Worm (Caenorhabditis elegans) whole organism, early embryonic: ENCODE data around the gene sluh-7.

ENCODE experiments used
- B0310.2 ChIP-seq: sonication (generic microtip); optimal IDR thresholded peaks from 2 replicates; lab custom pipeline; 2016; ENCODE audit warnings: mild to moderate bottlenecking, missing genetic modification characterization, missing compliant biosample characterization
- F13C5.2 ChIP-seq: sonication (generic microtip); optimal IDR thresholded peaks from 2 replicates; lab custom pipeline; 2017; ENCODE audit warnings: mild to moderate bottlenecking, missing genetic modification characterization, inconsistent platforms, missing compliant biosample characterization
- aly-1 ChIP-seq: sonication (generic microtip); optimal IDR thresholded peaks from 2 replicates; lab custom pipeline; 2016; ENCODE audit warnings: missing genetic modification characterization, missing compliant biosample characterization
- ama-1 ChIP-seq: fragments of 150-350 bp; optimal IDR thresholded peaks from 2 replicates; lab custom pipeline; 2014
- ceh-13 ChIP-seq: fragments of 200-800 bp; sonication (Bioruptor generic); optimal IDR thresholded peaks from 2 replicates; lab custom pipeline; 2018; ENCODE audit warnings: mild to moderate bottlenecking, missing genetic modification characterization, missing compliant biosample characterization
- ceh-36 ChIP-seq: sonication (generic microtip); optimal IDR thresholded peaks from 2 replicates; lab custom pipeline; 2016; ENCODE audit warnings: missing genetic modification characterization, inconsistent platforms, missing compliant biosample characterization
- ets-7 ChIP-seq: sonication (generic microtip); optimal IDR thresholded peaks from 2 replicates; lab custom pipeline; 2016; ENCODE audit warnings: missing genotype, missing genetic modification characterization, missing compliant biosample characterization
- flt-1 ChIP-seq: fragments of 200-800 bp; sonication (Bioruptor generic); IDR thresholded peaks from 2 replicates; pipeline ENCODE4 v1.3.6; 2022; ENCODE audit warnings: missing genetic modification characterization, missing compliant biosample characterization
- hmbx-1 ChIP-seq: sonication (generic microtip); optimal IDR thresholded peaks from 2 replicates; lab custom pipeline; 2016; ENCODE audit warnings: mild to moderate bottlenecking, missing genetic modification characterization, missing compliant biosample characterization
- hmg-4 ChIP-seq: fragments of 200-800 bp; sonication (Bioruptor generic); optimal IDR thresholded peaks from 2 replicates; lab custom pipeline; 2018; ENCODE audit warnings: mild to moderate bottlenecking, missing genetic modification characterization, missing compliant biosample characterization
- hnd-1 ChIP-seq: sonication (generic microtip); optimal IDR thresholded peaks from 2 replicates; lab custom pipeline; 2016; ENCODE audit warnings: missing genetic modification characterization, missing compliant biosample characterization
- pes-1 ChIP-seq: fragments of 200-800 bp; sonication (Bioruptor generic); IDR thresholded peaks from 2 replicates; pipeline ENCODE4 v1.3.6; 2022; ENCODE audit warnings: missing genetic modification reagents, missing genetic modification characterization, missing compliant biosample characterization
- scrt-1 ChIP-seq: fragments of 200-800 bp; sonication (Bioruptor generic); IDR thresholded peaks from 2 replicates; pipeline ENCODE4 v1.3.6; 2022; ENCODE audit warnings: missing genetic modification characterization, missing compliant biosample characterization
- sea-1 ChIP-seq: fragments of 200-800 bp; sonication (Bioruptor generic); conservative IDR thresholded peaks from 2 replicates; pipeline ENCODE4 v1.3.6; 2022; ENCODE audit warnings: missing genetic modification characterization, missing compliant biosample characterization
- tbx-11 ChIP-seq: fragments of 200-800 bp; sonication (Bioruptor generic); IDR thresholded peaks from 2 replicates; pipeline ENCODE4 v1.3.6; 2022; ENCODE audit warnings: missing genetic modification characterization, missing compliant biosample characterization
- tbx-37 ChIP-seq: fragments of 200-800 bp; sonication (Bioruptor generic); conservative IDR thresholded peaks from 2 replicates; pipeline ENCODE4 v1.3.6; 2022; ENCODE audit warnings: missing genetic modification reagents, missing genetic modification characterization, missing compliant biosample characterization
- tra-4 ChIP-seq: sonication (generic microtip); optimal IDR thresholded peaks from 2 replicates; lab custom pipeline; 2017; ENCODE audit warnings: missing genetic modification characterization, missing compliant biosample characterization

The sluh-7 gene

DNA sequence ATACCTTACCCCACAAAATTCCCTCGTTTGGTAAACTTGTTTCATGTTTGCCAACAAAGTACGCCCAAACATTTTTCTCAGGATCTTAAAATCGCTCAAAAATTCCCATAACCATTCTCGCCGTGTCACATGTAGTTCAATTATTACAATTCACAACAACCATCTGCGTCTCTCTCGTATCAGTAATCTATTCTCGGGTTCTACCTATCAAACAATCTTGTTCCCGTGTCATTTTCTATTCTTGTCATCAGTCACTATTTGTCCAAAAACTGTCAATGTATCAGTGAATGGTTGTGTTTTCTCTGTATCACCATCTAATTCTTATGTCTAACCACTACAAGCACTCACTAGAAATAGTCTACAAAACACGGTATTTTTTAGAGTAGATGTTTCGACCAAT is 15.6 kb upstream of the sluh-7 start:
- no peak for TF ChIP-seq ceh-13 (GFP tag; lab: Kevin White, UChicago)
- TF ChIP-seq F13C5.2, result no peak
- TF ChIP-seq aly-1 (tag; lab: Kevin White, UChicago), result no peak
- TF ChIP-seq tbx-11 (GFP tag; lab: Robert Waterston, UW), result no peak
- TF ChIP-seq hmg-4 (GFP tag; lab: Kevin White, UChicago), result no peak
- no peak for TF ChIP-seq ets-7 (tag; lab: Kevin White, UChicago)

DNA sequence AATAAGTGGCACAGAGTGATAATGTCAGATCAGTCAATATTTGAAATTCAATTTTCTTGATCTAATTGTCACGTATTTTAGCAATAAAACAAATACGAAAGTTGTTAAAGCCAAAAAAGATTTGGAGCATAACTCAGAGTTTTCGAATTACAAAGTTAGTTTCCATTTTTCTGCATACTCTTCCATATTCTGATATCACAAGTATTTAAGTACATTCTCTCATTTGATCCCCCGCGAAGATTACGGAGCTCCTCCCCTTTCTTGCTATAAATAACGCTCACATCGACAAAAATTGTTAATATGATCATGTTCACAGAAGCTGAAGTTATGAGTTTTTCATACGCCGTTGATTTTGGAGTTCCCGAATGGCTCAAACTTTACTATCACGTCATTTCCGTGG is 12.6 kb upstream of the sluh-7 start, which contains the start of gene sri-20:
sri-20 (plus strand) TSS at position 301 of the 400 bp plus-strand sequence.
- TF ChIP-seq flt-1, result no peak
- TF ChIP-seq ama-1 (lab: Kevin White, UChicago), result no peak
- no peak for TF ChIP-seq ets-7 (tag; lab: Kevin White, UChicago)
- TF ChIP-seq hmbx-1 (tag; lab: Kevin White, UChicago), result no peak
- TF ChIP-seq B0310.2, result no peak
- no peak for TF ChIP-seq scrt-1 (GFP tag; lab: Robert Waterston, UW)
- TF ChIP-seq hmg-4 (GFP tag; lab: Kevin White, UChicago), result no peak
- no peak for TF ChIP-seq tbx-37 (GFP tag; lab: Robert Waterston, UW)
- no peak for TF ChIP-seq sea-1 (GFP tag; lab: Robert Waterston, UW)
- TF ChIP-seq tbx-11 (GFP tag; lab: Robert Waterston, UW), result no peak

ce11 chrV:10363834-10364233 is 8.2 kb upstream of the sluh-7 start:
- no peak for TF ChIP-seq tbx-37 (GFP tag; lab: Robert Waterston, UW)
- TF ChIP-seq hmg-4 (GFP tag; lab: Kevin White, UChicago), result no peak
- no peak for TF ChIP-seq flt-1
- no peak for TF ChIP-seq tra-4 (tag; lab: Kevin White, UChicago)
- no peak for TF ChIP-seq ceh-13 (GFP tag; lab: Kevin White, UChicago)
- no peak for TF ChIP-seq hnd-1 (tag; lab: Kevin White, UChicago)
- TF ChIP-seq ets-7 (tag; lab: Kevin White, UChicago), result no peak

- TF ChIP-seq tbx-37 (GFP tag; lab: Robert Waterston, UW) (no peak), flt-1 (no peak), ets-7 (tag; lab: Kevin White, UChicago) (no peak), hnd-1 (tag; lab: Kevin White, UChicago) (no peak), aly-1 (tag; lab: Kevin White, UChicago) (no peak), ceh-36 (tag; lab: Kevin White, UChicago) (no peak), hmg-4 (GFP tag; lab: Kevin White, UChicago) (no peak), sea-1 (GFP tag; lab: Robert Waterston, UW) (no peak), hmbx-1 (tag; lab: Kevin White, UChicago) (no peak), F13C5.2 (no peak), B0310.2 (no peak), ceh-13 (GFP tag; lab: Kevin White, UChicago) (no peak), scrt-1 (GFP tag; lab: Robert Waterston, UW) (no peak), tra-4 (tag; lab: Kevin White, UChicago) (no peak), ama-1 (lab: Kevin White, UChicago) (no peak), tbx-11 (GFP tag; lab: Robert Waterston, UW) (no peak), pes-1 (GFP tag; lab: Robert Waterston, UW) (no peak)
Measured at ce11 chrV:10361830-10362397, 6.3 kb upstream of the sluh-7 start, which contains the start of gene cash-1. TSS of gene cash-1 (plus strand) at chrV:10362261.

DNA sequence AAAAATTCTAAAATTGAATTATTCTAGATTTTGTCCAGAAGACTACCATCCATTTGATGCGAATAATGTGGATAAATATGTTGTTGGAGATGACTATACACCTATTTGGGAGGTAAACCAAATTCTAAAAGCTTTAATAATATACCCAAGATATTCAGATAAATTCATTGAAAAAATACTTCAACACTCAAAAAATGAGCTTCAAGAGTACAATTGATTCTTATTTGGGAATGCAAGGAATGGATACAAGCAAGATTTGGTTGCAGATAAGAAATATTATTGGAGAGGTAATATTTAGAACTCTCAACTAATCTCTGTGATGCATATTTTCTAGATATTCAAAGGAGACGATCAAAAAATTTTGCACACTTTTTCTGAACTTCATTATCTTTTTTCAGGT is 4.6 kb upstream of the sluh-7 start:
- TF ChIP-seq scrt-1 (GFP tag; lab: Robert Waterston, UW) (no peak), tra-4 (tag; lab: Kevin White, UChicago) (no peak), B0310.2 (no peak), sea-1 (GFP tag; lab: Robert Waterston, UW) (no peak), hmg-4 (GFP tag; lab: Kevin White, UChicago) (no peak), ceh-36 (tag; lab: Kevin White, UChicago) (no peak), aly-1 (tag; lab: Kevin White, UChicago) (no peak), ets-7 (tag; lab: Kevin White, UChicago) (no peak)

DNA sequence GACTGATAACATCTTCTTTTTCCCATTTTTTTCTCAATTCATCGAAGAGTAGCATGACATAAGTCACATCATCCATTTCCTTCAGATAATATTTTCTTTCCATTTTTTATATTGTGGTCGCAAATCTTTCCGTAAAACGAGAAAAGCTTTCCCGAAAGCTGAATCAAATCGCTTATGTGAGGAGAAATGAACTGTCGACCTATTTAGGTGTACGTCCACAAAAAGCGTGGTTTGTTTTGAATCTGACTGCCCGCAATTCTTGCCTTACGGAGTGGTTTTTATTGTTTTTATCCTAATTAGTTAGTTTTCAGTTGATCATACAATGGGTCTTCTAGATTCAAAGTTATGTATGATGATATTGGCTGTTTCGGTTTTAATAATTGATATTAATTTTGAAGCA is 2.6 kb upstream of the sluh-7 start, which contains the start of gene ttll-15:
ttll-15 (plus strand) TSS at position 301 of the 400 bp plus-strand sequence.
- TF ChIP-seq hmg-4 (GFP tag; lab: Kevin White, UChicago) (no peak), scrt-1 (GFP tag; lab: Robert Waterston, UW) (no peak), ceh-36 (tag; lab: Kevin White, UChicago) (no peak), aly-1 (tag; lab: Kevin White, UChicago) (no peak), tra-4 (tag; lab: Kevin White, UChicago) (no peak), tbx-37 (GFP tag; lab: Robert Waterston, UW) (no peak), flt-1 (no peak), B0310.2 (no peak), ets-7 (tag; lab: Kevin White, UChicago) (no peak), ceh-13 (GFP tag; lab: Kevin White, UChicago) (no peak), ama-1 (lab: Kevin White, UChicago) (no peak), F13C5.2 (no peak), hmbx-1 (tag; lab: Kevin White, UChicago) (no peak), tbx-11 (GFP tag; lab: Robert Waterston, UW) (no peak), pes-1 (GFP tag; lab: Robert Waterston, UW) (no peak), hnd-1 (tag; lab: Kevin White, UChicago) (no peak), sea-1 (GFP tag; lab: Robert Waterston, UW) (no peak)

ce11 chrV:10357467-10357953 is 1.9 kb upstream of the sluh-7 start, which contains the start of gene ceeh-2:
TSS of gene ceeh-2 (minus strand) at chrV:10357903.
- TF ChIP-seq B0310.2, result no peak
- TF ChIP-seq pes-1 (GFP tag; lab: Robert Waterston, UW), result no peak
- TF ChIP-seq scrt-1 (GFP tag; lab: Robert Waterston, UW), result no peak
- TF ChIP-seq sea-1 (GFP tag; lab: Robert Waterston, UW), result no peak
- TF ChIP-seq aly-1 (tag; lab: Kevin White, UChicago), result no peak
- TF ChIP-seq hmbx-1 (tag; lab: Kevin White, UChicago), result no peak
- no peak for TF ChIP-seq tbx-37 (GFP tag; lab: Robert Waterston, UW)
- TF ChIP-seq ceh-13 (GFP tag; lab: Kevin White, UChicago), result no peak
- TF ChIP-seq ama-1 (lab: Kevin White, UChicago), result no peak
- TF ChIP-seq ceh-36 (tag; lab: Kevin White, UChicago), result no peak
- no peak for TF ChIP-seq hnd-1 (tag; lab: Kevin White, UChicago)
- TF ChIP-seq F13C5.2, result no peak
- no peak for TF ChIP-seq flt-1
- TF ChIP-seq tbx-11 (GFP tag; lab: Robert Waterston, UW), result no peak
- no peak for TF ChIP-seq hmg-4 (GFP tag; lab: Kevin White, UChicago)
- TF ChIP-seq tra-4 (tag; lab: Kevin White, UChicago), result no peak
- TF ChIP-seq ets-7 (tag; lab: Kevin White, UChicago), result no peak
